Fruit fly (Drosophila melanogaster) S2 (cell line): Measurements from ENCODE around the gene Or71a.

Source experiments
- CG8478 ChIP-seq: fragments of >200 bp; optimal IDR thresholded peaks from 2 replicates; lab custom pipeline; 2018
- CTCF ChIP-seq, 2 experiments: fragments of >200 bp; optimal IDR thresholded peaks; 2 replicates each; lab custom pipeline; 2018

dm6 chr3L:15043874-15044336, 34.3 kb downstream of the Or71a start, which contains the start of gene ind:
- TF ChIP-seq CTCF (optimal IDR thresholded peaks at IDR 0.05; lab: Kevin White, UChicago) = no peak
- TF ChIP-seq CG8478 (lab: Kevin White, UChicago) = no peak
